Fruit fly (Drosophila melanogaster): ENCODE data around the gene snRNP-U1-70K.

Gene snRNP-U1-70K

DNA sequence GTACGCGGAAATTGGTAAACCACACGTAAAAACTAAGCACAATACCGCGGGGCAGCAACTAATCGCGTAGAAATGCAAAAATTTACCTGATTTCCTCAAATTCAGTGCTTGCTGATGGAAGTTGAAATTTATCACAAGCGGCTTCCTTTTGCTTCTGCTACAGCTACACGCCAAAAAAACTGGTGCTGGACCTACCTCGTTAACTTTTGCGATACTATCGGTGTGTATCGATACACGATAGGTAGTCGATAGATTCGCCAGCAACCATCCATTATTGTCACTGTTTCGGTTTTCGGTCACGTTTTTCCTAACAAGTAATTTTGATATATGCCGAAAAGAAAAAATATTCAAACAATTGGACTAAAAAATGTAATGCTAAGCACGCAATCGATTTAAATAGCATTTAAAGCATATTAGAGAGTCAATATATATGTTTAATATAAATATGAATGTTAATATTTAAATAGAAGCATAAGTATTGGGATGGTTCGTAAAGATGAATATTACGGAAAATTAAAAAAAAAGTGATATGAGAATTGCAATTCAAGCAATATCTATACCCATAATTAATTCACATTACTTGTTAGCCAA lies 4.0 kb downstream of the snRNP-U1-70K start, which contains the start of gene Sumo:
Sumo (minus strand) TSS at position 223 of the 591 bp plus-strand sequence.
- no peak for TF ChIP-seq Dll (optimal IDR thresholded peaks at IDR 0.05)
- no peak for TF ChIP-seq pan (optimal IDR thresholded peaks at IDR 0.05)
- no peak for TF ChIP-seq usp (GFP tag; optimal IDR thresholded peaks at IDR 0.05)
- TF ChIP-seq CG8478 (optimal IDR thresholded peaks at IDR 0.05), result no peak
- no peak for TF ChIP-seq EcR (GFP tag; optimal IDR thresholded peaks at IDR 0.05)
- no peak for TF ChIP-seq psq (optimal IDR thresholded peaks at IDR 0.05)

DNA sequence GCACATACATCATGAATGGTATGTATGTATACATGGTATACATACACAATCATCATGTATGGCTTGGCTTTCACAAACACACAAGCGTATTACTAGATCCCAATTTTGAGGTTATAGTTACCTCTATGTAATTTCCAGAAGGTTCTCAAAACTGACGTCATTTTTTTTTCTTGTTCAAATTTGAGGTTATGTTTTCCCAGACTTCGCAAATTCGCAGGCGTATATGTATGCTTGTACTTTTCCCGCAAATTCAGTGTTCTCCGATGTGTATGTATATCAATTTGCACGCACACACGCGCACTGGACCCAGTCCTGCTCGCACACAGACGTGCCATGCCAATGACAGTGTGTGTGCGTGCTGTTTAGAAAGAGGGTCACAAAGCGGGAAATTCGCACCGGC lies 5.2 kb downstream of the snRNP-U1-70K start:
- TF ChIP-seq psq (optimal IDR thresholded peaks at IDR 0.05), result no peak
- no peak for TF ChIP-seq EcR (GFP tag; optimal IDR thresholded peaks at IDR 0.05)
- no peak for TF ChIP-seq pan (optimal IDR thresholded peaks at IDR 0.05)
- TF ChIP-seq Dll (optimal IDR thresholded peaks at IDR 0.05), result no peak

- TF ChIP-seq usp (GFP tag; optimal IDR thresholded peaks at IDR 0.05), result no peak
- TF ChIP-seq pan (optimal IDR thresholded peaks at IDR 0.05), result no peak
- TF ChIP-seq psq (optimal IDR thresholded peaks at IDR 0.05), result no peak
- TF ChIP-seq CG8478 (optimal IDR thresholded peaks at IDR 0.05), result no peak
- TF ChIP-seq EcR (GFP tag; optimal IDR thresholded peaks at IDR 0.05), result no peak
- TF ChIP-seq Dll (optimal IDR thresholded peaks at IDR 0.05), result no peak
These were observed 6.9 kb downstream of the snRNP-U1-70K start for dm6 chr2L:6964632-6965031.

DNA sequence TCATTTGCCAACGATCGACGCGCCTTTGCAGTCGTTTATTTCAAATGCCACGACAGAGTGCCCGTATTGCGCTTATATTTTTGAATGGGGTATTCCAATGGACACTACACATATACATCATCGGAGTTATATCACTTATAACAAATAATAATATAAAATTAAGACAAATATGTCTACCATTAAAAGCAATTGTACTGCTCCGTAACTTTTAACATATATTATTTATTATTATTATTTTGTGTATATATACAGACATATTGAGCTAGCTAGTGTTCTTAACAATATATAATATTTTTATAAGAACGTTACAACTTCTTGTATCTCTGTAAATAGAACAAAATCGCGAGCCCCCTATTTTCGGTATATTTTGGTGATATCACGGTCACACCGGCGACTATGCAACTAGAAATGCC lies 7.5 kb downstream of the snRNP-U1-70K start, which contains the start of the genes sip2 and Coprox:
sip2 (minus strand) TSS at position 53 of the 413 bp plus-strand sequence.
Coprox (plus strand) TSS at position 400 of the 413 bp plus-strand sequence.
- TF ChIP-seq Dll (optimal IDR thresholded peaks at IDR 0.05), result no peak
- no peak for TF ChIP-seq usp (GFP tag; optimal IDR thresholded peaks at IDR 0.05)
- TF ChIP-seq EcR (GFP tag; optimal IDR thresholded peaks at IDR 0.05), result no peak
- TF ChIP-seq CG8478 (optimal IDR thresholded peaks at IDR 0.05), result no peak
- no peak for TF ChIP-seq psq (optimal IDR thresholded peaks at IDR 0.05)
- TF ChIP-seq pan (optimal IDR thresholded peaks at IDR 0.05), result no peak

- no peak for TF ChIP-seq psq (optimal IDR thresholded peaks at IDR 0.05)
- no peak for TF ChIP-seq usp (GFP tag; optimal IDR thresholded peaks at IDR 0.05)
- no peak for TF ChIP-seq Dll (optimal IDR thresholded peaks at IDR 0.05)
- TF ChIP-seq pan (optimal IDR thresholded peaks at IDR 0.05), result no peak
- no peak for TF ChIP-seq EcR (GFP tag; optimal IDR thresholded peaks at IDR 0.05)
- TF ChIP-seq CG8478 (optimal IDR thresholded peaks at IDR 0.05), result no peak
These were observed 11.4 kb downstream of the snRNP-U1-70K start, which contains the start of the genes Atac1 and Hmgcl for dm6 chr2L:6960165-6960564. Gene Atac1, minus strand, starts transcription at chr2L:6960328. Gene Hmgcl, plus strand, starts transcription at chr2L:6960377.

- TF ChIP-seq usp (GFP tag; optimal IDR thresholded peaks at IDR 0.05) (no peak), Dll (optimal IDR thresholded peaks at IDR 0.05) (no peak), pan (optimal IDR thresholded peaks at IDR 0.05) (no peak), EcR (GFP tag; optimal IDR thresholded peaks at IDR 0.05) (no peak), CG8478 (optimal IDR thresholded peaks at IDR 0.05) (no peak), psq (optimal IDR thresholded peaks at IDR 0.05) (no peak)
These were observed 14.8 kb downstream of the snRNP-U1-70K start, which contains the start of the genes CG13775 and CG3430 for dm6 chr2L:6956725-6957124. Gene CG13775, minus strand, starts transcription at chr2L:6956950. Gene CG3430, plus strand, starts transcription at chr2L:6957008.

- TF ChIP-seq pan (optimal IDR thresholded peaks at IDR 0.05), result no peak
These were observed 21.4 kb downstream of the snRNP-U1-70K start, which contains the start of the genes Gas41 and SA1 for dm6 chr2L:6950096-6950495. Gene Gas41, minus strand, starts transcription at chr2L:6950207. Gene SA1, plus strand, starts transcription at chr2L:6950421.

- TF ChIP-seq usp (GFP tag; optimal IDR thresholded peaks at IDR 0.05), result no peak
- no peak for TF ChIP-seq EcR (GFP tag; optimal IDR thresholded peaks at IDR 0.05)
- no peak for TF ChIP-seq CG8478 (optimal IDR thresholded peaks at IDR 0.05)
- no peak for TF ChIP-seq pan (optimal IDR thresholded peaks at IDR 0.05)
- TF ChIP-seq psq (optimal IDR thresholded peaks at IDR 0.05), result no peak
- TF ChIP-seq Dll (optimal IDR thresholded peaks at IDR 0.05), result no peak
These were observed 23.0 kb downstream of the snRNP-U1-70K start, which contains the start of gene ihog for dm6 chr2L:6948540-6948942. Gene ihog, minus strand, starts transcription at chr2L:6948808.

dm6 chr2L:6945088-6945487 lies 26.4 kb downstream of the snRNP-U1-70K start, which contains the start of gene Fgop2:
Gene Fgop2, minus strand, starts transcription at chr2L:6945289.
- TF ChIP-seq psq (optimal IDR thresholded peaks at IDR 0.05) (no peak), pan (optimal IDR thresholded peaks at IDR 0.05) (no peak), usp (GFP tag; optimal IDR thresholded peaks at IDR 0.05) (no peak), CG8478 (optimal IDR thresholded peaks at IDR 0.05) (no peak), Dll (optimal IDR thresholded peaks at IDR 0.05) (no peak), EcR (GFP tag; optimal IDR thresholded peaks at IDR 0.05) (no peak)

- TF ChIP-seq CG8478 (optimal IDR thresholded peaks at IDR 0.05) (no peak), psq (optimal IDR thresholded peaks at IDR 0.05) (no peak), Dll (optimal IDR thresholded peaks at IDR 0.05) (no peak), pan (optimal IDR thresholded peaks at IDR 0.05) (no peak), EcR (GFP tag; optimal IDR thresholded peaks at IDR 0.05) (no peak), usp (GFP tag; optimal IDR thresholded peaks at IDR 0.05) (no peak)
These were observed 28.8 kb downstream of the snRNP-U1-70K start, which contains the start of gene CG18304 for dm6 chr2L:6942714-6943113. Gene CG18304, minus strand, starts transcription at chr2L:6942814.

dm6 chr2L:6941731-6942130 lies 29.8 kb downstream of the snRNP-U1-70K start:
- TF ChIP-seq EcR (GFP tag; optimal IDR thresholded peaks at IDR 0.05), result no peak
- TF ChIP-seq pan (optimal IDR thresholded peaks at IDR 0.05), result no peak
- no peak for TF ChIP-seq usp (GFP tag; optimal IDR thresholded peaks at IDR 0.05)
- no peak for TF ChIP-seq CG8478 (optimal IDR thresholded peaks at IDR 0.05)
- no peak for TF ChIP-seq psq (optimal IDR thresholded peaks at IDR 0.05)
- no peak for TF ChIP-seq Dll (optimal IDR thresholded peaks at IDR 0.05)

DNA sequence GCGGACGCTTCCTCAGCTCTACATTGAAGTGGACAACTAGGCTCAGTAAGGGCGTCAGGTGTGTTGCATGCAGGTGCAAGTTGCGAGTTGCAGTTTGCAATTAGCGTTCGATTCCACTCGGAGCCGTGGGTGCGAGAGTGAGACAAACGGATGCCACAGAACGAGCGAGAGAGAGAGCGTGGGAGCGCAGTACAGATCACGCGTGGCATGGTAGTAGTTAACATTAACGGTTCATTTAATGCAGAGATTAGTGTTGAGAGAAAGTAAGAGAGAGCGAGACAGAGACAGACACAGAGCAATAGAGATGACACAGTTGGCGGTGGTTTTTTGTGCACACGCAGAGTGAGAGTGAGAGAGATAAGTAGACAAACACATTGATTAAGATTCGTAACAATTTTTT lies 31.8 kb downstream of the snRNP-U1-70K start:
- TF ChIP-seq usp (GFP tag; optimal IDR thresholded peaks at IDR 0.05), result no peak
- TF ChIP-seq Dll (optimal IDR thresholded peaks at IDR 0.05), result no peak
- no peak for TF ChIP-seq psq (optimal IDR thresholded peaks at IDR 0.05)
- no peak for TF ChIP-seq pan (optimal IDR thresholded peaks at IDR 0.05)
- no peak for TF ChIP-seq EcR (GFP tag; optimal IDR thresholded peaks at IDR 0.05)
- no peak for TF ChIP-seq CG8478 (optimal IDR thresholded peaks at IDR 0.05)
